Fruit fly (Drosophila melanogaster) whole organism: ENCODE measurements around the gene CG34299.

Experiments used
- CG8478 ChIP-seq: fragments of >200 bp; optimal IDR thresholded peaks from 2 replicates; lab custom pipeline; 2018; ENCODE audit warnings: inconsistent platforms
- Dll ChIP-seq: fragments of >200 bp; optimal IDR thresholded peaks from 2 replicates; lab custom pipeline; 2017
- EcR ChIP-seq, 2 experiments: fragments of >200 bp; optimal IDR thresholded peaks; 2 replicates each; lab custom pipeline; 2017; ENCODE audit warnings: missing biosample characterization in 2 of 2, missing genetic modification characterization in 2 of 2, missing genetic modification reagents in 2 of 2
- pan ChIP-seq: fragments of >200 bp; optimal IDR thresholded peaks from 2 replicates; lab custom pipeline; 2017
- psq ChIP-seq: fragments of >200 bp; optimal IDR thresholded peaks from 2 replicates; lab custom pipeline; 2017
- usp ChIP-seq: fragments of >200 bp; optimal IDR thresholded peaks from 2 replicates; lab custom pipeline; 2017; ENCODE audit warnings: missing biosample characterization, missing genetic modification characterization, mixed read lengths

DNA sequence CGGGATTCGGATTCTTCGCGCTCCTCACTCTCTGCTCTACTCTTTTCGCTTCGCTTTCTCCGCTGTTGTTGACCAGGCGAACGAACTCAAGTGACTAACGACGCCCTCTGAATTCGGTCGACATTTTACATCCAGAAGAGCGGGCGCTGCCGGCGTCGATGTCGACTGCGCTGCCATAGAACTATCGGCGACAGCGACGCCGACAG, 46.6 kb upstream of the CG34299 start, which contains the start of gene CG9743:
- TF ChIP-seq EcR (GFP tag; optimal IDR thresholded peaks at IDR 0.05; lab: Kevin White, UChicago) = no peak
- no peak for TF ChIP-seq CG8478 (lab: Kevin White, UChicago)
- no peak for TF ChIP-seq psq (lab: Kevin White, UChicago)
- TF ChIP-seq Dll (lab: Kevin White, UChicago) = no peak
- TF ChIP-seq pan (lab: Kevin White, UChicago) = no peak
- no peak for TF ChIP-seq usp (GFP tag; lab: Kevin White, UChicago)
